Worm (Caenorhabditis elegans) whole organism, early embryonic: Measurements from ENCODE around the gene pot-3.

Experiments used
- B0310.2 ChIP-seq: sonication (generic microtip); optimal IDR thresholded peaks from 2 replicates; lab custom pipeline; 2016; ENCODE audit warnings: mild to moderate bottlenecking, missing genetic modification characterization, missing compliant biosample characterization
- F13C5.2 ChIP-seq: sonication (generic microtip); optimal IDR thresholded peaks from 2 replicates; lab custom pipeline; 2017; ENCODE audit warnings: mild to moderate bottlenecking, missing genetic modification characterization, inconsistent platforms, missing compliant biosample characterization
- aly-1 ChIP-seq: sonication (generic microtip); optimal IDR thresholded peaks from 2 replicates; lab custom pipeline; 2016; ENCODE audit warnings: missing genetic modification characterization, missing compliant biosample characterization
- ama-1 ChIP-seq: fragments of 150-350 bp; optimal IDR thresholded peaks from 2 replicates; lab custom pipeline; 2014
- ceh-13 ChIP-seq: fragments of 200-800 bp; sonication (Bioruptor generic); optimal IDR thresholded peaks from 2 replicates; lab custom pipeline; 2018; ENCODE audit warnings: mild to moderate bottlenecking, missing genetic modification characterization, missing compliant biosample characterization
- ceh-36 ChIP-seq: sonication (generic microtip); optimal IDR thresholded peaks from 2 replicates; lab custom pipeline; 2016; ENCODE audit warnings: missing genetic modification characterization, inconsistent platforms, missing compliant biosample characterization
- ets-7 ChIP-seq: sonication (generic microtip); optimal IDR thresholded peaks from 2 replicates; lab custom pipeline; 2016; ENCODE audit warnings: missing genotype, missing genetic modification characterization, missing compliant biosample characterization
- flt-1 ChIP-seq: fragments of 200-800 bp; sonication (Bioruptor generic); IDR thresholded peaks from 2 replicates; pipeline ENCODE4 v1.3.6; 2022; ENCODE audit warnings: missing genetic modification characterization, missing compliant biosample characterization
- hmbx-1 ChIP-seq: sonication (generic microtip); optimal IDR thresholded peaks from 2 replicates; lab custom pipeline; 2016; ENCODE audit warnings: mild to moderate bottlenecking, missing genetic modification characterization, missing compliant biosample characterization
- hmg-4 ChIP-seq: fragments of 200-800 bp; sonication (Bioruptor generic); optimal IDR thresholded peaks from 2 replicates; lab custom pipeline; 2018; ENCODE audit warnings: mild to moderate bottlenecking, missing genetic modification characterization, missing compliant biosample characterization
- hnd-1 ChIP-seq: sonication (generic microtip); optimal IDR thresholded peaks from 2 replicates; lab custom pipeline; 2016; ENCODE audit warnings: missing genetic modification characterization, missing compliant biosample characterization
- pes-1 ChIP-seq: fragments of 200-800 bp; sonication (Bioruptor generic); IDR thresholded peaks from 2 replicates; pipeline ENCODE4 v1.3.6; 2022; ENCODE audit warnings: missing genetic modification reagents, missing genetic modification characterization, missing compliant biosample characterization
- scrt-1 ChIP-seq: fragments of 200-800 bp; sonication (Bioruptor generic); IDR thresholded peaks from 2 replicates; pipeline ENCODE4 v1.3.6; 2022; ENCODE audit warnings: missing genetic modification characterization, missing compliant biosample characterization
- sea-1 ChIP-seq: fragments of 200-800 bp; sonication (Bioruptor generic); conservative IDR thresholded peaks from 2 replicates; pipeline ENCODE4 v1.3.6; 2022; ENCODE audit warnings: missing genetic modification characterization, missing compliant biosample characterization
- tbx-11 ChIP-seq: fragments of 200-800 bp; sonication (Bioruptor generic); IDR thresholded peaks from 2 replicates; pipeline ENCODE4 v1.3.6; 2022; ENCODE audit warnings: missing genetic modification characterization, missing compliant biosample characterization
- tbx-37 ChIP-seq: fragments of 200-800 bp; sonication (Bioruptor generic); conservative IDR thresholded peaks from 2 replicates; pipeline ENCODE4 v1.3.6; 2022; ENCODE audit warnings: missing genetic modification reagents, missing genetic modification characterization, missing compliant biosample characterization
- tra-4 ChIP-seq: sonication (generic microtip); optimal IDR thresholded peaks from 2 replicates; lab custom pipeline; 2017; ENCODE audit warnings: missing genetic modification characterization, missing compliant biosample characterization

pot-3 gene

ce11 chrIII:13763260-13764112 is 16.5 kb upstream of the pot-3 start:
- no peak for TF ChIP-seq hmg-4
- no peak for TF ChIP-seq aly-1 (tag; lab: Kevin White, UChicago)
- no peak for TF ChIP-seq ets-7 (tag; lab: Kevin White, UChicago)
- TF ChIP-seq ceh-13 (GFP tag; lab: Kevin White, UChicago), result no peak
- TF ChIP-seq scrt-1 (GFP tag; lab: Robert Waterston, UW), result no peak
- TF ChIP-seq flt-1, result no peak
- TF ChIP-seq tra-4 (tag; lab: Kevin White, UChicago), result no peak
- TF ChIP-seq hnd-1 (tag; lab: Kevin White, UChicago), result no peak
- no peak for TF ChIP-seq B0310.2 (tag; lab: Kevin White, UChicago)
- TF ChIP-seq tbx-37 (GFP tag; lab: Robert Waterston, UW), result no peak
- no peak for TF ChIP-seq sea-1 (GFP tag; lab: Robert Waterston, UW)
- TF ChIP-seq hmbx-1 (tag; lab: Kevin White, UChicago), result no peak
- TF ChIP-seq pes-1 (GFP tag; lab: Robert Waterston, UW), result no peak
- no peak for TF ChIP-seq tbx-11 (GFP tag; lab: Robert Waterston, UW)
- TF ChIP-seq F13C5.2, result no peak

- no peak for TF ChIP-seq hmbx-1 (tag; lab: Kevin White, UChicago)
- TF ChIP-seq F13C5.2, result no peak
- TF ChIP-seq B0310.2 (tag; lab: Kevin White, UChicago), result no peak
- no peak for TF ChIP-seq flt-1
- TF ChIP-seq scrt-1 (GFP tag; lab: Robert Waterston, UW), result no peak
- no peak for TF ChIP-seq tbx-11 (GFP tag; lab: Robert Waterston, UW)
- TF ChIP-seq sea-1 (GFP tag; lab: Robert Waterston, UW), result no peak
- no peak for TF ChIP-seq pes-1 (GFP tag; lab: Robert Waterston, UW)
- TF ChIP-seq hnd-1 (tag; lab: Kevin White, UChicago), result no peak
These were observed 14.2 kb upstream of the pot-3 start for ce11 chrIII:13765782-13766181.

ce11 chrIII:13766704-13767323 is 13.2 kb upstream of the pot-3 start:
- TF ChIP-seq aly-1 (tag; lab: Kevin White, UChicago), result no peak
- no peak for TF ChIP-seq ama-1 (lab: Kevin White, UChicago)
- TF ChIP-seq flt-1, result no peak
- TF ChIP-seq sea-1 (GFP tag; lab: Robert Waterston, UW), result no peak

- TF ChIP-seq ceh-13 (GFP tag; lab: Kevin White, UChicago) (no peak), pes-1 (GFP tag; lab: Robert Waterston, UW) (0 out of 2 replicates have a peak, but pooled peaks have one; percentile 10), ama-1 (lab: Kevin White, UChicago) (peak; percentile 44)
These were observed 11.8 kb upstream of the pot-3 start, which contains the start of gene rml-1 for ce11 chrIII:13768074-13768662. Gene rml-1, minus strand, starts transcription at chrIII:13768092.

ce11 chrIII:13770017-13770416 is 10.0 kb upstream of the pot-3 start:
- TF ChIP-seq tbx-37 (GFP tag; lab: Robert Waterston, UW) (no peak), ceh-13 (GFP tag; lab: Kevin White, UChicago) (no peak), tbx-11 (GFP tag; lab: Robert Waterston, UW) (no peak), flt-1 (no peak), aly-1 (tag; lab: Kevin White, UChicago) (no peak), F13C5.2 (no peak), ama-1 (lab: Kevin White, UChicago) (no peak), hnd-1 (tag; lab: Kevin White, UChicago) (no peak), hmbx-1 (tag; lab: Kevin White, UChicago) (no peak), ceh-36 (tag; lab: Kevin White, UChicago) (no peak), hmg-4 (no peak), pes-1 (GFP tag; lab: Robert Waterston, UW) (no peak), tra-4 (tag; lab: Kevin White, UChicago) (no peak), scrt-1 (GFP tag; lab: Robert Waterston, UW) (no peak), B0310.2 (tag; lab: Kevin White, UChicago) (no peak), sea-1 (GFP tag; lab: Robert Waterston, UW) (no peak), ets-7 (tag; lab: Kevin White, UChicago) (no peak)

ce11 chrIII:13771145-13771544 is 8.9 kb upstream of the pot-3 start, which contains the start of the genes cyk-4 and pdr-1:
Gene cyk-4, minus strand, starts transcription at chrIII:13771224.
Gene pdr-1, plus strand, starts transcription at chrIII:13771513.
- TF ChIP-seq ceh-36 (tag; lab: Kevin White, UChicago) (no peak), B0310.2 (tag; lab: Kevin White, UChicago) (no peak), tbx-11 (GFP tag; lab: Robert Waterston, UW) (no peak)

ce11 chrIII:13772876-13773275 is 7.1 kb upstream of the pot-3 start, which contains the start of gene mdt-29:
Gene mdt-29, plus strand, starts transcription at chrIII:13773176.
- TF ChIP-seq aly-1 (tag; lab: Kevin White, UChicago) (no peak), sea-1 (GFP tag; lab: Robert Waterston, UW) (no peak), tbx-37 (GFP tag; lab: Robert Waterston, UW) (no peak), B0310.2 (tag; lab: Kevin White, UChicago) (no peak), hmg-4 (no peak), ets-7 (tag; lab: Kevin White, UChicago) (no peak)
